Worm (Caenorhabditis elegans) whole organism, L4/young adult: Measurements from ENCODE around the gene irld-4.
A peak's percentile ranks its signal among the peaks of the same experiment; 100 is the strongest.

Experiments used
- W03F9.2 ChIP-seq: fragments of 150-350 bp; optimal IDR thresholded peaks from 2 replicates; lab custom pipeline; 2014; ENCODE audit warnings: missing biosample characterization, missing genetic modification characterization
- dao-5 ChIP-seq: sonication (generic microtip); optimal IDR thresholded peaks from 2 replicates; lab custom pipeline; 2016; ENCODE audit warnings: missing genotype, missing genetic modification characterization, moderate library complexity, missing compliant biosample characterization
- him-1 ChIP-seq: sonication (generic microtip); optimal IDR thresholded peaks from 2 replicates; lab custom pipeline; 2016; ENCODE audit warnings: missing genotype, missing genetic modification reagents, missing genetic modification characterization, missing compliant biosample characterization

Gene irld-4

ce11 chrIV:14632799-14633198 is at the start of gene irld-4:
Gene irld-4, plus strand, starts transcription at chrIV:14633099.
- no peak for TF ChIP-seq him-1
- no peak for TF ChIP-seq W03F9.2 (tag; lab: Kevin White, UChicago)
- no peak for TF ChIP-seq dao-5 (tag; lab: Kevin White, UChicago)

DNA sequence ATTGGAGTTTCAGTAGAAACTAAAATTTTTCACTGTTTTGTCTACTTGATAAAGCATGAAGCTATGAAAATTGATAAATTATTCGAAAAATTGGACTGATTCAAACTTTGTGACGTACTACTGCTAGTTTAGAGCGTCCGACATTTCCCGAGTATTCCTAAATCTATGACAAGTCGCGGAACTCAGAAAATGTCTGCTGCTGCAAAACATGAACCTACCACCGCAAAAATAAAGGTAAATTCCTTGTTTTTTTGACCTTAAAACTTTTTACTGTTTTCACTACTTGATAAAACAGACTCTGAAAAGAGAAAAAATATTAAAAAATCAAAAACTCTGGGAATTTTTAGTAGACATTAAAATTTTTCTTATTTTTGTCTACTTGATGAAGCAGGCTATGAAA is 46.1 kb upstream of the irld-4 start:
- TF ChIP-seq W03F9.2 (tag; lab: Kevin White, UChicago) (no peak), dao-5 (tag; lab: Kevin White, UChicago) (no peak), him-1 (no peak)

- TF ChIP-seq dao-5 (tag; lab: Kevin White, UChicago) (no peak), W03F9.2 (tag; lab: Kevin White, UChicago) (no peak), him-1 (no peak)
These were observed 45.3 kb upstream of the irld-4 start for ce11 chrIV:14587589-14587988.

ce11 chrIV:14594249-14594648 is 38.6 kb upstream of the irld-4 start:
- TF ChIP-seq W03F9.2 (tag; lab: Kevin White, UChicago), result peak; percentile 64
- TF ChIP-seq dao-5 (tag; lab: Kevin White, UChicago), result no peak

ce11 chrIV:14599321-14599720 is 33.6 kb upstream of the irld-4 start:
- TF ChIP-seq dao-5 (tag; lab: Kevin White, UChicago) (no peak), him-1 (no peak), W03F9.2 (tag; lab: Kevin White, UChicago) (no peak)

- TF ChIP-seq him-1, result no peak
- TF ChIP-seq W03F9.2 (tag; lab: Kevin White, UChicago), result no peak
- TF ChIP-seq dao-5 (tag; lab: Kevin White, UChicago), result no peak
These were observed 29.9 kb upstream of the irld-4 start for ce11 chrIV:14603022-14603421.

ce11 chrIV:14605143-14605542 is 27.8 kb upstream of the irld-4 start:
- TF ChIP-seq dao-5 (tag; lab: Kevin White, UChicago) (no peak), W03F9.2 (tag; lab: Kevin White, UChicago) (no peak), him-1 (no peak)

DNA sequence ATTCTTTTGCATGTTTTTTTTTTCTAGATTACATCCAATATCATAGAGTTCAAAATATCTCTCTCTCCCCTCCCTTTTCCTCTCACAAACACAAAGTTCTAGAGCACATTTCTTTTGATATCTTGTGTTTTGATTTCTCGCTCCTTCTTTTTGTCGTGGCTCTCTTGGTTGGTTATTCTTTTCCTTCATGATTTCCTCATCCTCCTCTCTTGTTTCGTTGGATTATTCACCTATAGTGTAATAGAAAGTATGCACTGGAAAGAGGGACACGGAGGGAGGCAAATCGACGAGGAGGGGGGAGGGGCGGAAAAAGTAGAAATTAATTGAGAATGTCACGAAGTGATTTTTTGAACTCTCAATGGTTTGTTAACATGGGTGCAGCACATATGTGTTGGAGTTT is 26.4 kb upstream of the irld-4 start:
- TF ChIP-seq W03F9.2 (tag; lab: Kevin White, UChicago) (no peak), dao-5 (tag; lab: Kevin White, UChicago) (no peak), him-1 (no peak)

DNA sequence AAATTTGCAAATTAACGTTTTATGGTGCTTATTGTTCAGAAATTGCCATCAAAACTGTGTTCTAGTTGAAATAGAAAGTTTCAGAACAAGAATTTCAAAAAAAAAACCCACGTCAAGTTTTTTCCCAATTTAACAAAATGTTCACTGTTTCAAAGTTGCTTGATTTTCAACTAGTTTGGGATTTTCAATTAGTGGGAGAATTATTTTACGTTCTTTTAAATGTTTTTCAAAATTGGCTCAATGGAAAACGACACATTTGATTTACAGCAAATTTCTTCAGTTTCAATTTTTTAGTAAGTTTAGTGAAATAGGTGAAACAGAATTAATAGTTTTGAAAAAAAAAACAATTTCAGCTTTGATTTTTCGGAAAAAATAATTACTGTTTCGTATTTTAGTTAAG is 24.3 kb upstream of the irld-4 start:
- no peak for TF ChIP-seq dao-5 (tag; lab: Kevin White, UChicago)
- no peak for TF ChIP-seq W03F9.2 (tag; lab: Kevin White, UChicago)
- no peak for TF ChIP-seq him-1

ce11 chrIV:14609774-14610173 is 23.1 kb upstream of the irld-4 start:
- no peak for TF ChIP-seq dao-5 (tag; lab: Kevin White, UChicago)

DNA sequence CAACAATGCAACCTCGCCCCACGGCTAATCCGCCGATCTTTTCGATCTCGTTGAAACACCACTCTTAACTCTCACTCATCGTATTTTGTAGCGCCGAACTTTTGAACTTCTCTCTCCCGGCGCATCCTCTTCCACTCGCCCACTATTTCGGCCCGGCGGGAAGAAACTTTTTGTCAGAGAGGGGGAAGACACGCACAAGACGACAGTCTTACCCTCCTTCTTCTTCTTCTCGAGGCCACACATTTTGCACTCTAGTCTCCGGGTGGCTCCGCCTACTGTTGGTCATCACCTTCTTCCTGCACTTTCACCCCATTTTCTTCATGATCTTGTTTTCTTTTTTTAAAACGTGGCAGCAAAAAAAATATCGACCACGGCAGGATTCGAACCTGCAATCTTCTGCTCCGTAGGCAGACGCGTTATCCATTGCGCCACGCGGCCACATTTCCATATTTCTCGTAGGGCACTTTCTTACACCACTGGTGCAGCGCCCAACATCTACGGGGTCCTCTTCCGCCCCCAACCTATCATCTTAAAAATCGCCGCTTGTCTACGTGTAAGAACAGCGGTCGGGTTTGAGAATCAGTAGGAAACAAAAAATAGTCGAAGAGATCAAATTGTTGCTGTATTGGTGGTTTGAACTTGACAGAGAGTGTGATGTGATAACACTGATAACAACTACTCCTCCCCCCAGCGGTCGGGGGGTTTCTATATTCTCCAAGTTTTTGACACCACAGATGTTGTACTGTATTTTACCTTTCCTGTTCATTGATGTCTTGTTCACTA is 21.8 kb upstream of the irld-4 start:
- peak; percentile 5 for TF ChIP-seq dao-5 (tag; lab: Kevin White, UChicago)
- no peak for TF ChIP-seq him-1

ce11 chrIV:14611892-14612497 is 20.9 kb upstream of the irld-4 start:
- no peak for TF ChIP-seq dao-5 (tag; lab: Kevin White, UChicago)
- TF ChIP-seq W03F9.2 (tag; lab: Kevin White, UChicago), result no peak
- no peak for TF ChIP-seq him-1

DNA sequence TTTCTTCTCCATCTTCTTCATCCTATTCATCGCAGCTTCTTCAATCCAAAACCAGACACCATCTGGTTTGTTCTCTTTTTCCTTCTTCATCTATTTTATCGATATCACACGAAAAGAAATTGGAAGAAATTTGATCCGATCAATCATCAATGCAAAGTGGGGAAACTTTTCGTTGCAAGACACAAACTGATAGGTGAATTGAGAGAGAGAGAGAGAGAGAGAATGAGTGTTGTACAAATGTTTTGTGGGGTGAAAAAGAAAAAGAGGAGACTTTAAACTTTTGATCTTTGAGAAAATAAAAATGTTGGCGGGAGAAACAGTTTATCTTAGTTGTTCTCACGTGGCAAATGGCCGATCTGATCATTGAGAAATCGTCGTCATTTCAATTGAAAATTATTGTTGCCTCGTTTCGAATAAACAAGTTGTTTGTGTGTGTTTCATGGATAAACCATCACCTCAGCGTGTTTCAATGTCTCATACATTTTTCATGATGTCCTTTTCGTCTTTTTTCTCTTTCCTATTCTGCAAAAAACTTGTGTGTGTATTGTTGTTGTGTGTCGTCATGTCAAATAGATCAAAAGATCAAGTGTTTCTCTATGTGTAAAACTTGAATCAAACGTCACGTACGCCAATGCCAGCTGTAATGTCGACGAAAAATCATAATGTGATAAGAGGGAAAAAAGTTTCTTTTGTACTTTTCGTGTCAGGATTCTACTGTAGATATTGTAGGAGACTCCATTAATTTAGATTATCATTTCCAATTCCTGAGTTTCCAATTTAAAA is 20.2 kb upstream of the irld-4 start:
- TF ChIP-seq him-1 (no peak), dao-5 (tag; lab: Kevin White, UChicago) (no peak), W03F9.2 (tag; lab: Kevin White, UChicago) (no peak)

ce11 chrIV:14613375-14613774 is 19.5 kb upstream of the irld-4 start:
- TF ChIP-seq dao-5 (tag; lab: Kevin White, UChicago) (no peak), W03F9.2 (tag; lab: Kevin White, UChicago) (no peak), him-1 (no peak)
